Fruit fly (Drosophila melanogaster) S2 (cell line): ENCODE data around the gene CG1910.

Experiments
- CG8478 ChIP-seq: fragments of >200 bp; optimal IDR thresholded peaks from 2 replicates; lab custom pipeline; 2018
- CTCF ChIP-seq, 2 experiments: fragments of >200 bp; optimal IDR thresholded peaks; 2 replicates each; lab custom pipeline; 2018

DNA sequence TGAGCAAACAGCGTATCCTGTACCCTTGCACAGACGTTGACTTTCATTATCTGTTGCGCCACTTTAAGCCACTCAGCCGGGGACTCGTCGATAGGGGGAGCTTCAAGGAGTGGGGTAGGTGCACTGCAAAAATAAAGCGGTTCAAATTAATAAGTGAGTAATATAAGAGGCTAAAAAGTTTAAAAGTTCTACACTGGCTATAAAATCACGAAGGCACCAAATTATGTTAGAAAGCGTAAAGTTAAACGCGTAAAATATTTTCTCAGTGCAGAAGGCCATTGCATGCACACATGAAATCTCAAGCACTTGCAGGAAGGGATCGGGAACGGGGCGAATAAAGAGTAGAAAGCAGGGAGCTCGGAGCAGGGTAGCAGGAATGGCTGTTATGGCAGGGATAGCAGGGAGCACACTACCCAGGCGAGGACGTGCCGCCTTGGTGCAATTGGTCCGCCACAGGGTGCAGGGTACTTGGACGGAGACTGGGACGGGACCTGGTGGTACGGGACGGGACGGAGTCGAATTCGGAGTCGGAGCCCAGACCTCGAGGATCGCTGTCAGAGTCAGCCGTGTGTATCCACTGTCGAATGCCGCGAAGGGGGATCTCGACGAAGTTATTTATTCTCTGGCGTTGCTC is 49.2 kb upstream of the CG1910 start:
- TF ChIP-seq CG8478 (lab: Kevin White, UChicago) (no peak), CTCF (optimal IDR thresholded peaks at IDR 0.05; lab: Kevin White, UChicago) (no peak)
